Fruit fly (Drosophila melanogaster): Measurements from ENCODE around the gene r.

r gene

dm6 chrX:16654931-16655409 is at the start of gene r, which contains the start of gene Nemp:
TSS of gene r (plus strand) at chrX:16655359.
TSS of gene Nemp (minus strand) at chrX:16655015.
- no peak for TF ChIP-seq noc (tag; optimal IDR thresholded peaks at IDR 0.05)

dm6 chrX:16607828-16608227 is 47.3 kb upstream of the r start:
- TF ChIP-seq noc (tag; optimal IDR thresholded peaks at IDR 0.05): no peak

- TF ChIP-seq noc (tag; optimal IDR thresholded peaks at IDR 0.05): no peak
These were observed 44.5 kb upstream of the r start, which contains the start of gene mbt for dm6 chrX:16610601-16611058. TSS of gene mbt (plus strand) at chrX:16610685.

- TF ChIP-seq noc (tag; optimal IDR thresholded peaks at IDR 0.05): no peak
These were observed 38.1 kb upstream of the r start for dm6 chrX:16616773-16617738.

- TF ChIP-seq noc (tag; optimal IDR thresholded peaks at IDR 0.05): no peak
These were observed 36.4 kb upstream of the r start for dm6 chrX:16618724-16619123.

dm6 chrX:16621462-16621861 is 33.7 kb upstream of the r start, which contains the start of gene CG9782:
TSS of gene CG9782 (minus strand) at chrX:16621589.
- no peak for TF ChIP-seq noc (tag; optimal IDR thresholded peaks at IDR 0.05)

dm6 chrX:16623524-16623923 is 31.6 kb upstream of the r start:
- TF ChIP-seq noc (tag; optimal IDR thresholded peaks at IDR 0.05): no peak

- no peak for TF ChIP-seq noc (tag; optimal IDR thresholded peaks at IDR 0.05)
These were observed 30.6 kb upstream of the r start for dm6 chrX:16624519-16624918.

- no peak for TF ChIP-seq noc (tag; optimal IDR thresholded peaks at IDR 0.05)
These were observed 23.0 kb upstream of the r start, which contains the start of gene CG9777 for dm6 chrX:16632135-16632534. TSS of gene CG9777 (minus strand) at chrX:16632235.

- no peak for TF ChIP-seq noc (tag; optimal IDR thresholded peaks at IDR 0.05)
These were observed 21.8 kb upstream of the r start for dm6 chrX:16633181-16633957.

dm6 chrX:16637106-16637590 is 18.0 kb upstream of the r start, which contains the start of gene Rok:
TSS of gene Rok (minus strand) at chrX:16637414.
- TF ChIP-seq noc (tag; optimal IDR thresholded peaks at IDR 0.05): no peak

dm6 chrX:16637594-16638485 is 17.3 kb upstream of the r start, which contains the start of gene RpS19a:
TSS of gene RpS19a (plus strand) at chrX:16637894.
- peak; percentile 66 for TF ChIP-seq noc (tag; optimal IDR thresholded peaks at IDR 0.05)

dm6 chrX:16640260-16641100 is 14.7 kb upstream of the r start, which contains the start of the genes SNRPG and mthl1:
TSS of gene SNRPG (minus strand) at chrX:16640419.
TSS of gene mthl1 (plus strand) at chrX:16640968.
- TF ChIP-seq noc (tag; optimal IDR thresholded peaks at IDR 0.05): no peak

dm6 chrX:16641101-16641420 is 14.1 kb upstream of the r start:
- no peak for TF ChIP-seq noc (tag; optimal IDR thresholded peaks at IDR 0.05)
